Worm (Caenorhabditis elegans) whole organism, L1 larva: ENCODE data around the gene sir-2.3.

Experiments used
- aly-2 ChIP-seq: fragments of 150-350 bp; optimal IDR thresholded peaks from 2 replicates; lab custom pipeline; 2014; ENCODE audit warnings: missing biosample characterization, missing genetic modification characterization
- ceh-90 ChIP-seq: sonication (generic microtip); optimal IDR thresholded peaks from 2 replicates; lab custom pipeline; 2016; ENCODE audit warnings: missing genetic modification characterization, missing compliant biosample characterization
- elt-2 ChIP-seq: sonication (generic microtip); optimal IDR thresholded peaks from 2 replicates; lab custom pipeline; 2016; ENCODE audit warnings: missing genetic modification characterization, mild to moderate bottlenecking, inconsistent platforms, missing compliant biosample characterization, missing genetic modification reagents
- fos-1 ChIP-seq: fragments of 150-350 bp; optimal IDR thresholded peaks from 2 replicates; lab custom pipeline; 2014; ENCODE audit warnings: missing biosample characterization, missing genetic modification characterization
- lin-15B ChIP-seq: fragments of 150-350 bp; sonication (generic microtip); optimal IDR thresholded peaks from 3 replicates; lab custom pipeline; 2014; ENCODE audit warnings: missing biosample characterization, missing genetic modification characterization
- mef-2 ChIP-seq: fragments of 150-350 bp; optimal IDR thresholded peaks from 2 replicates; lab custom pipeline; 2014; ENCODE audit warnings: missing biosample characterization, missing genetic modification characterization
- nhr-11 ChIP-seq: fragments of 150-350 bp; optimal IDR thresholded peaks from 2 replicates; lab custom pipeline; 2014; ENCODE audit warnings: missing biosample characterization, missing genetic modification characterization
- rnt-1 ChIP-seq: sonication (generic microtip); optimal IDR thresholded peaks from 2 replicates; lab custom pipeline; 2016; ENCODE audit warnings: mild to moderate bottlenecking, missing genetic modification characterization, moderate library complexity, missing compliant biosample characterization
- unc-98 ChIP-seq: fragments of 200-800 bp; sonication (Bioruptor generic); IDR thresholded peaks from 2 replicates; pipeline ENCODE4 v1.3.6; 2022; ENCODE audit warnings: missing genetic modification characterization, missing compliant biosample characterization
- ztf-4 ChIP-seq: fragments of 150-350 bp; optimal IDR thresholded peaks from 2 replicates; lab custom pipeline; 2014; ENCODE audit warnings: missing biosample characterization, missing genetic modification characterization

ce11 chrX:13349230-13350122 lies 18.0 kb downstream of the sir-2.3 start:
- TF ChIP-seq nhr-11 (tag; lab: Kevin White, UChicago) (no peak), ceh-90 (tag; lab: Kevin White, UChicago) (no peak), mef-2 (tag; lab: Kevin White, UChicago) (no peak), fos-1 (tag; lab: Kevin White, UChicago) (no peak), unc-98 (GFP tag; lab: Robert Waterston, UW) (no peak), ztf-4 (tag; lab: Kevin White, UChicago) (peak; percentile 80), elt-2 (tag; lab: Kevin White, UChicago) (peak; percentile 31), lin-15B (tag; lab: Kevin White, UChicago) (no peak), rnt-1 (tag; lab: Kevin White, UChicago) (peak; percentile 41), aly-2 (tag; lab: Kevin White, UChicago) (peak; percentile 19)
